Worm (Caenorhabditis elegans): Measurements from ENCODE around the gene grd-6.

DNA sequence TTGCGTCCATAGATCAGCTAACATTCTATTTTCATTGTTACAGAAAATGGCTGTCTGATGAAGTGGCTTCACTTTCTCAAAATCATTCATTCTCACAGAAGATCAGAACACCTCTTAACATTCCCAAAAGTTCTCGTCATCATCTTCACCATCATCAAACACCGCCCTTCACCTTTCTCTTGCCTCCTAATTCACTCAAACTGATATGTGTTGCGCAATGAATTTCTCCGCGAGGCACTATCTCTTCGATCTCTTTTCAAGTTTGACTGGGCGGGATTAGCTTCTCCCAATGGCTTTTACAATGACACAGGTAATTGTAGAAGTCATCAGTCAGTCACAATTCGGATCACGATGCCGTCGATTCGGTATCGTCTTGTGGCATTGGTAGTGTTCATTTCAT lies at the start of gene grd-6:
- TF ChIP-seq sem-4 (tag; optimal IDR thresholded peaks at IDR 0.05): no peak
- no peak for TF ChIP-seq ama-1 (optimal IDR thresholded peaks at IDR 0.05)
- TF ChIP-seq mbf-1 (tag; optimal IDR thresholded peaks at IDR 0.05): no peak
- no peak for TF ChIP-seq nhr-237 (tag; optimal IDR thresholded peaks at IDR 0.05)
- no peak for TF ChIP-seq blmp-1 (tag; optimal IDR thresholded peaks at IDR 0.05; ENCODE audit: insufficient read depth)
- no peak for TF ChIP-seq R02D3.7 (tag; optimal IDR thresholded peaks at IDR 0.05)
- TF ChIP-seq snpc-4 (tag; optimal IDR thresholded peaks at IDR 0.05): no peak
- TF ChIP-seq skn-1 (tag; optimal IDR thresholded peaks at IDR 0.05): no peak
- no peak for TF ChIP-seq lsy-2 (tag; optimal IDR thresholded peaks at IDR 0.05)
- no peak for TF ChIP-seq nhr-12 (tag; optimal IDR thresholded peaks at IDR 0.05)
- TF ChIP-seq mab-5 (tag; optimal IDR thresholded peaks at IDR 0.05): no peak
- no peak for TF ChIP-seq zag-1 (tag; optimal IDR thresholded peaks at IDR 0.05)

Data from whole organism, L2 larva.